1 fruit fly cellular context compared by ENCODE assay signal in the genomic region with DNA sequence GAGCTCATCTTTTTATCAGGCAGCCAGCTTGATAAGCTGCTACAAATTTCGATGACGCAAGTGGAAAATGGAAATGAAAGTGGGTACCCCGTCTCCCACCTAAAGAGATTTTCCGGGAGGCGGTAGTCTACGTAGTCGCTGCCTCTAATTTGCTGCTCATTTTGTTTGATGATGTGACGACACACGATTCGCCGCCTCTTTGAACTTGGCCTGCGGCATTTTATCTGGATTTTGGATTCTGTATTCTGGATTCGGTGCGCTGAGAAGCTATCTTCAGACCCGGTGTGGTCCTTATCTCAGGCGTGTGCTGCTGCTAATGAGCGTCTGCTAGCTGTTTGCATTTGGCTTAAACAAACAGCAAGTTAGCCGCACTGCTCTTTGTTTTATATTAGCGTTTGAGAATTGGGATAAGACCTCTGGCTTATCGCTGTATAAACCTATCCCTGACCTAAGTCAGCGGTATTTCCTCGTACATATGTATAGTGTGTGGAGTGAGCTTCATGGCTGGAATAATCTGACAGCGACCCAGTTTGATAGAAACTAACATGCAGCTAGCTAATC.
A peak's percentile ranks its signal among the peaks of the same experiment; 100 is the strongest.
TF ChIP-seq lines count a peak whose summit lies in the region.

No protein-coding gene starts in this region.

TF ChIP-seq in whole organism, embryonic, 481 proteins besides CTCF, POLR2A, EP300 and RAD21 (continued from another document and continues in another):
- TF ChIP-seq gcm (GFP tag; optimal IDR thresholded peaks at IDR 0.05; lab: Kevin White, UChicago) = peak; percentile 11
- peak; percentile 53 for TF ChIP-seq CG18764 (GFP tag; optimal IDR thresholded peaks at IDR 0.05; lab: Kevin White, UChicago)
- peak; percentile 5 for TF ChIP-seq ewg (GFP tag; optimal IDR thresholded peaks at IDR 0.05; lab: Kevin White, UChicago)
- no peak for TF ChIP-seq CG10979 (tag; optimal IDR thresholded peaks at IDR 0.05; lab: Kevin White, UChicago)
- TF ChIP-seq CG13123 (GFP tag; optimal IDR thresholded peaks at IDR 0.05; lab: Kevin White, UChicago) = peak; percentile 74
- TF ChIP-seq CG3281 (GFP tag; optimal IDR thresholded peaks at IDR 0.05; lab: Kevin White, UChicago) = peak; percentile 36
- TF ChIP-seq Asciz (GFP tag; optimal IDR thresholded peaks at IDR 0.05; lab: Kevin White, UChicago) = peak; percentile 70
- TF ChIP-seq CG1603 (tag; optimal IDR thresholded peaks at IDR 0.05; lab: Kevin White, UChicago) = peak; percentile 67
- TF ChIP-seq CG18619 (GFP tag; optimal IDR thresholded peaks at IDR 0.05; lab: Kevin White, UChicago) = peak; percentile 58
- TF ChIP-seq CG4707 (GFP tag; optimal IDR thresholded peaks at IDR 0.05; lab: Kevin White, UChicago) = peak; percentile 51
- TF ChIP-seq CG11085 (GFP tag; IDR thresholded peaks at IDR 0.05; lab: Robert Waterston, UW) = no peak
- peak; percentile 73 for TF ChIP-seq Side (GFP tag; optimal IDR thresholded peaks at IDR 0.05; lab: Kevin White, UChicago)
- TF ChIP-seq Bgb (GFP tag; IDR thresholded peaks at IDR 0.05; lab: Robert Waterston, UW; ENCODE audit: partially characterized antibody) = no peak
- TF ChIP-seq CG13624 (GFP tag; optimal IDR thresholded peaks at IDR 0.05; lab: Kevin White, UChicago) = peak; percentile 30
- peak; percentile 15 to 51 for TF ChIP-seq Pdp1 (GFP tag; optimal IDR thresholded peaks at IDR 0.05; lab: Kevin White, UChicago)
- no peak for TF ChIP-seq D (optimal IDR thresholded peaks at IDR 0.05; lab: Kevin White, UChicago)
- peak; percentile 43 for TF ChIP-seq D (GFP tag; optimal IDR thresholded peaks at IDR 0.05; lab: Kevin White, UChicago)
- no peak for TF ChIP-seq stwl (tag; optimal IDR thresholded peaks at IDR 0.05; lab: Kevin White, UChicago)
- TF ChIP-seq CG10565 (GFP tag; optimal IDR thresholded peaks at IDR 0.05; lab: Kevin White, UChicago) = no peak
- TF ChIP-seq Kr (GFP tag; optimal IDR thresholded peaks at IDR 0.05; lab: Kevin White, UChicago) = no peak
- TF ChIP-seq Usf (GFP tag; optimal IDR thresholded peaks at IDR 0.05; lab: Kevin White, UChicago) = no peak
- no peak for TF ChIP-seq fru (optimal IDR thresholded peaks at IDR 0.05; lab: Kevin White, UChicago)
- TF ChIP-seq Lhr (GFP tag; optimal IDR thresholded peaks at IDR 0.05; lab: Kevin White, UChicago) = peak; percentile 45
- peak; percentile 49 for TF ChIP-seq btn (GFP tag; optimal IDR thresholded peaks at IDR 0.05; lab: Kevin White, UChicago)
- peak; percentile 75 for TF ChIP-seq Hmr (GFP tag; optimal IDR thresholded peaks at IDR 0.05; lab: Kevin White, UChicago)
- TF ChIP-seq CG17186 (GFP tag; optimal IDR thresholded peaks at IDR 0.05; lab: Kevin White, UChicago) = peak; percentile 0
- TF ChIP-seq CG8281 (tag; optimal IDR thresholded peaks at IDR 0.05; lab: Kevin White, UChicago) = peak; percentile 29
- no peak for TF ChIP-seq jigr1 (GFP tag; IDR thresholded peaks at IDR 0.05; lab: Robert Waterston, UW)
- TF ChIP-seq CG12659 (GFP tag; optimal IDR thresholded peaks at IDR 0.05; lab: Kevin White, UChicago) = peak; percentile 36
- TF ChIP-seq ac (GFP tag; optimal IDR thresholded peaks at IDR 0.05; lab: Kevin White, UChicago) = peak; percentile 66
- no peak for TF ChIP-seq Dip2 (GFP tag; IDR thresholded peaks at IDR 0.05; lab: Robert Waterston, UW)
- TF ChIP-seq sd (tag; optimal IDR thresholded peaks at IDR 0.05; lab: Kevin White, UChicago) = peak; percentile 44
- peak; percentile 14 for TF ChIP-seq Nf-YB (GFP tag; optimal IDR thresholded peaks at IDR 0.05; lab: Kevin White, UChicago)
- TF ChIP-seq Nf-YA (GFP tag; IDR thresholded peaks at IDR 0.05; lab: Robert Waterston, UW) = peak; percentile 69; the same call in 1 of the 2 replicates
- 0 out of 3 replicates have a peak, but pooled peaks have one; percentile 29 for TF ChIP-seq CG2199 (GFP tag; IDR thresholded peaks at IDR 0.05; lab: Robert Waterston, UW)
- no peak for TF ChIP-seq dan (GFP tag; IDR thresholded peaks at IDR 0.05; lab: Robert Waterston, UW)
- TF ChIP-seq BtbVII (GFP tag; optimal IDR thresholded peaks at IDR 0.05; lab: Kevin White, UChicago) = peak; percentile 58
- no peak for TF ChIP-seq CG3995 (GFP tag; optimal IDR thresholded peaks at IDR 0.05; lab: Kevin White, UChicago)
- TF ChIP-seq unc-4 (GFP tag; IDR thresholded peaks at IDR 0.05; lab: Robert Waterston, UW; ENCODE audit: partially characterized antibody) = no peak
- TF ChIP-seq hbn (GFP tag; IDR thresholded peaks at IDR 0.05; lab: Robert Waterston, UW; ENCODE audit: partially characterized antibody) = no peak
- TF ChIP-seq CG9932 (GFP tag; IDR thresholded peaks at IDR 0.05; lab: Robert Waterston, UW) = no peak
- peak; percentile 17 for TF ChIP-seq az2 (GFP tag; optimal IDR thresholded peaks at IDR 0.05; lab: Kevin White, UChicago)
- no peak for TF ChIP-seq Hsf (GFP tag; optimal IDR thresholded peaks at IDR 0.05; lab: Kevin White, UChicago)
- 0 out of 2 replicates have a peak, but pooled peaks have one; percentile 55 for TF ChIP-seq danr (GFP tag; IDR thresholded peaks at IDR 0.05; lab: Robert Waterston, UW)
- 0 out of 2 replicates have a peak, but pooled peaks have one; percentile 21 for TF ChIP-seq CG4730 (GFP tag; IDR thresholded peaks at IDR 0.05; lab: Robert Waterston, UW)
- TF ChIP-seq CG6813 (GFP tag; optimal IDR thresholded peaks at IDR 0.05; lab: Kevin White, UChicago) = peak; percentile 84
- TF ChIP-seq CG10543 (GFP tag; optimal IDR thresholded peaks at IDR 0.05; lab: Kevin White, UChicago) = peak; percentile 65
- peak in 1 of 2 experiments; percentile 39 for TF ChIP-seq Hr51 (GFP tag; optimal IDR thresholded peaks at IDR 0.05; lab: Kevin White, UChicago)
- no peak for TF ChIP-seq CG34376 (GFP tag; optimal IDR thresholded peaks at IDR 0.05; lab: Kevin White, UChicago)
- TF ChIP-seq slou (GFP tag; optimal IDR thresholded peaks at IDR 0.05; lab: Kevin White, UChicago) = no peak
- TF ChIP-seq HLH54F (GFP tag; optimal IDR thresholded peaks at IDR 0.05; lab: Kevin White, UChicago) = peak; percentile 5
- TF ChIP-seq CG4282 (GFP tag; optimal IDR thresholded peaks at IDR 0.05; lab: Kevin White, UChicago) = peak; percentile 0
- peak; percentile 70 for TF ChIP-seq CHES-1-like (GFP tag; optimal IDR thresholded peaks at IDR 0.05; lab: Kevin White, UChicago)
- TF ChIP-seq chm (GFP tag; IDR thresholded peaks at IDR 0.05; lab: Robert Waterston, UW) = peak; percentile 76
- TF ChIP-seq CG15479 (GFP tag; optimal IDR thresholded peaks at IDR 0.05; lab: Kevin White, UChicago) = peak; percentile 94
- peak; percentile 43 for TF ChIP-seq ems (GFP tag; optimal IDR thresholded peaks at IDR 0.05; lab: Kevin White, UChicago)
- peak; percentile 12 for TF ChIP-seq Oli (tag; optimal IDR thresholded peaks at IDR 0.05; lab: Kevin White, UChicago)
- peak; percentile 46 for TF ChIP-seq caup (GFP tag; optimal IDR thresholded peaks at IDR 0.05; lab: Kevin White, UChicago; ENCODE audit: severe bottlenecking)
- TF ChIP-seq Mad (GFP tag; optimal IDR thresholded peaks at IDR 0.05; lab: Kevin White, UChicago) = peak; percentile 39
- peak in 1 of 2 experiments; percentile 58 for TF ChIP-seq dpn (GFP tag; optimal IDR thresholded peaks at IDR 0.05; lab: Kevin White, UChicago)
- TF ChIP-seq CG31441 (GFP tag; IDR thresholded peaks at IDR 0.05; lab: Robert Waterston, UW) = peak; percentile 20; the same call in 1 of the 2 replicates
- TF ChIP-seq ci (GFP tag; IDR thresholded peaks at IDR 0.05; lab: Robert Waterston, UW) = peak; percentile 68
- peak; percentile 77 for TF ChIP-seq CG10209 (GFP tag; optimal IDR thresholded peaks at IDR 0.05; lab: Kevin White, UChicago)
- TF ChIP-seq bcd (GFP tag; optimal IDR thresholded peaks at IDR 0.05; lab: Kevin White, UChicago) = peak; percentile 59
- TF ChIP-seq onecut (GFP tag; IDR thresholded peaks at IDR 0.05; lab: Robert Waterston, UW) = peak; percentile 50; the same call in 1 of the 2 replicates
- TF ChIP-seq insv (GFP tag; optimal IDR thresholded peaks at IDR 0.05; lab: Kevin White, UChicago) = peak in 1 of 2 experiments; percentile 13
- no peak for TF ChIP-seq z (GFP tag; IDR thresholded peaks at IDR 0.05; lab: Robert Waterston, UW)
- no peak for TF ChIP-seq pan (optimal IDR thresholded peaks at IDR 0.05; lab: Kevin White, UChicago)
- TF ChIP-seq pan (GFP tag; optimal IDR thresholded peaks at IDR 0.05 in 1 of 2, IDR thresholded peaks at IDR 0.05 in 1 of 2) = peak in 1 of 2 experiments; percentile 16
- peak; percentile 16 for TF ChIP-seq en (GFP tag; optimal IDR thresholded peaks at IDR 0.05; lab: Kevin White, UChicago)
- TF ChIP-seq CG5953 (GFP tag; IDR thresholded peaks at IDR 0.05; lab: Robert Waterston, UW) = peak; percentile 74
- peak; percentile 42; the same call in 1 of the 2 replicates for TF ChIP-seq Rfx (GFP tag; IDR thresholded peaks at IDR 0.05; lab: Robert Waterston, UW)
- peak; percentile 7 for TF ChIP-seq CG17912 (GFP tag; optimal IDR thresholded peaks at IDR 0.05; lab: Kevin White, UChicago)
- TF ChIP-seq CG14441 (GFP tag; IDR thresholded peaks at IDR 0.05; lab: Robert Waterston, UW) = 0 out of 2 replicates have a peak, but pooled peaks have one; percentile 16
- TF ChIP-seq sima (GFP tag; optimal IDR thresholded peaks at IDR 0.05; lab: Kevin White, UChicago) = peak; percentile 40
- no peak for TF ChIP-seq Trl (optimal IDR thresholded peaks at IDR 0.05; lab: Kevin White, UChicago)
- TF ChIP-seq Trl (GFP tag; optimal IDR thresholded peaks at IDR 0.05; lab: Kevin White, UChicago) = peak; percentile 73
- peak; percentile 7 for TF ChIP-seq CG7786 (GFP tag; optimal IDR thresholded peaks at IDR 0.05; lab: Kevin White, UChicago)
- peak; percentile 42 for TF ChIP-seq Sox100B (GFP tag; optimal IDR thresholded peaks at IDR 0.05; lab: Kevin White, UChicago)
- peak; percentile 55 for TF ChIP-seq MTF-1 (GFP tag; optimal IDR thresholded peaks at IDR 0.05; lab: Kevin White, UChicago; ENCODE audit: borderline replicate concordance)
- TF ChIP-seq lov (optimal IDR thresholded peaks at IDR 0.05; lab: Kevin White, UChicago) = no peak
- peak; percentile 77; the same call in 2 of the 3 replicates for TF ChIP-seq lov (GFP tag; IDR thresholded peaks at IDR 0.05; lab: Robert Waterston, UW)
- peak; percentile 16 for TF ChIP-seq CG7839 (tag; optimal IDR thresholded peaks at IDR 0.05; lab: Kevin White, UChicago)
- peak; percentile 25 for TF ChIP-seq dm (GFP tag; optimal IDR thresholded peaks at IDR 0.05; lab: Kevin White, UChicago)
- TF ChIP-seq bowl (GFP tag; IDR thresholded peaks at IDR 0.05; lab: Robert Waterston, UW) = 0 out of 2 replicates have a peak, but pooled peaks have one; percentile 10
- TF ChIP-seq sqz (GFP tag; optimal IDR thresholded peaks at IDR 0.05; lab: Kevin White, UChicago) = no peak
- peak; percentile 23 for TF ChIP-seq YL-1 (GFP tag; optimal IDR thresholded peaks at IDR 0.05; lab: Kevin White, UChicago)
- TF ChIP-seq bigmax (GFP tag; optimal IDR thresholded peaks at IDR 0.05; lab: Kevin White, UChicago) = no peak
- TF ChIP-seq GATAe (GFP tag; conservative IDR thresholded peaks at IDR 0.05; lab: Robert Waterston, UW) = no peak
- TF ChIP-seq CG11456 (GFP tag; IDR thresholded peaks at IDR 0.05; lab: Robert Waterston, UW) = peak; percentile 63; the same call in 2 of the 3 replicates
- TF ChIP-seq CG5180 (GFP tag; optimal IDR thresholded peaks at IDR 0.05; lab: Kevin White, UChicago) = peak; percentile 34
- TF ChIP-seq CG10147 (GFP tag; optimal IDR thresholded peaks at IDR 0.05; lab: Kevin White, UChicago) = no peak
- 0 out of 2 replicates have a peak, but pooled peaks have one; percentile 17 for TF ChIP-seq ttk (GFP tag; IDR thresholded peaks at IDR 0.05; lab: Robert Waterston, UW)
- TF ChIP-seq pho (GFP tag; optimal IDR thresholded peaks at IDR 0.05; lab: Kevin White, UChicago) = peak; percentile 53
- TF ChIP-seq CG3163 (GFP tag; optimal IDR thresholded peaks at IDR 0.05; lab: Kevin White, UChicago) = peak; percentile 30
- peak; percentile 59 for TF ChIP-seq Meics (GFP tag; optimal IDR thresholded peaks at IDR 0.05; lab: Kevin White, UChicago)
- TF ChIP-seq Hr39 (optimal IDR thresholded peaks at IDR 0.05; lab: Kevin White, UChicago) = no peak
- TF ChIP-seq CG4854 (GFP tag; optimal IDR thresholded peaks at IDR 0.05; lab: Kevin White, UChicago) = peak; percentile 74
- no peak for TF ChIP-seq toy (GFP tag; IDR thresholded peaks at IDR 0.05; lab: Robert Waterston, UW)
- TF ChIP-seq Mes4 (GFP tag; optimal IDR thresholded peaks at IDR 0.05; lab: Kevin White, UChicago) = peak; percentile 58
- peak; percentile 46 for TF ChIP-seq CG15601 (tag; optimal IDR thresholded peaks at IDR 0.05; lab: Kevin White, UChicago)
- peak; percentile 29 for TF ChIP-seq CG9876 (GFP tag; optimal IDR thresholded peaks at IDR 0.05; lab: Kevin White, UChicago)
- peak; percentile 32 for TF ChIP-seq CG3065 (GFP tag; optimal IDR thresholded peaks at IDR 0.05; lab: Kevin White, UChicago)
- no peak for TF ChIP-seq pita (GFP tag; optimal IDR thresholded peaks at IDR 0.05; lab: Kevin White, UChicago)
- peak; percentile 37 for TF ChIP-seq CG11504 (tag; optimal IDR thresholded peaks at IDR 0.05; lab: Kevin White, UChicago)
- no peak for TF ChIP-seq emc (GFP tag; optimal IDR thresholded peaks at IDR 0.05; lab: Kevin White, UChicago)
- peak; percentile 48 for TF ChIP-seq CG15011 (GFP tag; optimal IDR thresholded peaks at IDR 0.05; lab: Kevin White, UChicago)
- peak; percentile 21 for TF ChIP-seq Bteb2 (GFP tag; optimal IDR thresholded peaks at IDR 0.05; lab: Kevin White, UChicago)
- no peak for TF ChIP-seq Ada2b (GFP tag; IDR thresholded peaks at IDR 0.05; lab: Robert Waterston, UW)
- TF ChIP-seq abd-A (tag; optimal IDR thresholded peaks at IDR 0.05; lab: Kevin White, UChicago) = no peak
- TF ChIP-seq CG31224 (GFP tag; IDR thresholded peaks at IDR 0.05; lab: Robert Waterston, UW) = no peak
- TF ChIP-seq Med (GFP tag; lab: Kevin White, UChicago) = peak; percentile 91
- TF ChIP-seq tup (GFP tag; optimal IDR thresholded peaks at IDR 0.05; lab: Kevin White, UChicago) = peak; percentile 40
- TF ChIP-seq Deaf1 (tag; optimal IDR thresholded peaks at IDR 0.05; lab: Kevin White, UChicago) = no peak
- TF ChIP-seq pfk (GFP tag; optimal IDR thresholded peaks at IDR 0.05; lab: Kevin White, UChicago) = no peak
- no peak for TF ChIP-seq gt (GFP tag; IDR thresholded peaks at IDR 0.05; lab: Robert Waterston, UW)
- TF ChIP-seq gsb (GFP tag; IDR thresholded peaks at IDR 0.05; lab: Robert Waterston, UW) = peak; percentile 50; the same call in 1 of the 2 replicates
- TF ChIP-seq CG16813 (GFP tag; IDR thresholded peaks at IDR 0.05; lab: Robert Waterston, UW; ENCODE audit: partially characterized antibody) = no peak
- TF ChIP-seq CG12769 (tag; optimal IDR thresholded peaks at IDR 0.05; lab: Kevin White, UChicago) = peak; percentile 76
- TF ChIP-seq CG15269 (tag; optimal IDR thresholded peaks at IDR 0.05; lab: Kevin White, UChicago) = peak; percentile 20
- TF ChIP-seq CG13775 (GFP tag; optimal IDR thresholded peaks at IDR 0.05; lab: Kevin White, UChicago) = peak; percentile 41
- no peak for TF ChIP-seq CG18011 (GFP tag; optimal IDR thresholded peaks at IDR 0.05; lab: Kevin White, UChicago)
- no peak for TF ChIP-seq hth (optimal IDR thresholded peaks at IDR 0.05; lab: Kevin White, UChicago)
